Worm (Caenorhabditis elegans) whole organism, young adult: ENCODE data around the gene F41C3.1.

Source experiments
- B0261.1 ChIP-seq: sonication (generic microtip); optimal IDR thresholded peaks from 2 replicates; lab custom pipeline; 2016; ENCODE audit warnings: mild to moderate bottlenecking, missing genetic modification characterization, moderate library complexity, missing compliant biosample characterization
- C17E4.6 ChIP-seq: fragments of 200-800 bp; sonication (Bioruptor generic); IDR thresholded peaks from 2 replicates; pipeline ENCODE4 v1.3.6; 2022; ENCODE audit warnings: missing genetic modification reagents, missing genetic modification characterization, missing compliant biosample characterization
- F23B12.7 ChIP-seq: sonication (generic microtip); optimal IDR thresholded peaks from 2 replicates; lab custom pipeline; 2017; ENCODE audit warnings: missing genetic modification characterization, mild to moderate bottlenecking, missing compliant biosample characterization, antibody characterized with exemption, moderate library complexity; ENCODE audit not compliant: insufficient read depth
- F37B4.10 ChIP-seq: fragments of 200-800 bp; sonication (Bioruptor generic); IDR thresholded peaks from 2 replicates; pipeline ENCODE4 v1.3.6; 2022; ENCODE audit warnings: missing genetic modification characterization, missing compliant biosample characterization
- F52B5.7 ChIP-seq: sonication (generic microtip); optimal IDR thresholded peaks from 2 replicates; lab custom pipeline; 2016; ENCODE audit warnings: mild to moderate bottlenecking, missing genetic modification characterization, missing compliant biosample characterization
- T07F8.4 ChIP-seq: sonication (generic microtip); optimal IDR thresholded peaks from 2 replicates; lab custom pipeline; 2016; ENCODE audit warnings: mild to moderate bottlenecking, missing genetic modification characterization, moderate library complexity, missing compliant biosample characterization
- Y53F4B.3 ChIP-seq: fragments of 200-800 bp; sonication (Bioruptor generic); IDR thresholded peaks from 2 replicates; pipeline ENCODE4 v1.3.6; 2022; ENCODE audit warnings: missing genetic modification reagents, missing genetic modification characterization, missing compliant biosample characterization
- Y53G8AR.9 ChIP-seq: fragments of 200-800 bp; sonication (Bioruptor generic); conservative IDR thresholded peaks from 2 replicates; pipeline ENCODE4 v1.3.6; 2022; ENCODE audit warnings: missing genetic modification reagents, missing genetic modification characterization, missing compliant biosample characterization
- ZK185.1 ChIP-seq: sonication (generic microtip); optimal IDR thresholded peaks from 2 replicates; lab custom pipeline; 2016; ENCODE audit warnings: mild to moderate bottlenecking, missing genetic modification characterization, missing compliant biosample characterization; ENCODE audit not compliant: poor library complexity, severe bottlenecking
- akir-1 ChIP-seq: fragments of 200-800 bp; sonication (Bioruptor generic); optimal IDR thresholded peaks from 2 replicates; lab custom pipeline; 2018; ENCODE audit warnings: mild to moderate bottlenecking, missing genetic modification characterization, moderate library complexity, missing compliant biosample characterization
- ama-1 ChIP-seq, 3 experiments: fragments of 150-350 bp in 1 of 3; sonication (generic microtip) in 2 of 3; optimal IDR thresholded peaks; 2 replicates each; lab custom pipeline; 2014 to 2018; ENCODE audit warnings: missing biosample characterization in 2 of 3, missing genetic modification characterization in 2 of 3, missing genetic modification reagents in 2 of 3
- attf-3 ChIP-seq: fragments of 200-800 bp; sonication (Bioruptor generic); conservative IDR thresholded peaks from 2 replicates; pipeline ENCODE4 v1.3.6; 2022; ENCODE audit warnings: missing genetic modification reagents, missing genetic modification characterization, missing compliant biosample characterization
- ceh-58 ChIP-seq: fragments of 200-800 bp; sonication (Bioruptor generic); IDR thresholded peaks from 2 replicates; pipeline ENCODE4 v1.3.6; 2022; ENCODE audit warnings: missing genetic modification characterization, missing compliant biosample characterization
- chd-7 ChIP-seq: sonication (generic microtip); optimal IDR thresholded peaks from 2 replicates; lab custom pipeline; 2016; ENCODE audit warnings: mild to moderate bottlenecking, missing genetic modification characterization, moderate library complexity, missing compliant biosample characterization
- dpff-1 ChIP-seq: sonication (generic microtip); optimal IDR thresholded peaks from 2 replicates; lab custom pipeline; 2017; ENCODE audit warnings: mild to moderate bottlenecking, missing genetic modification characterization, missing compliant biosample characterization
- efl-1 ChIP-seq: fragments of 150-350 bp; optimal IDR thresholded peaks from 2 replicates; lab custom pipeline; 2014; ENCODE audit warnings: missing biosample characterization, missing genetic modification reagents, missing genetic modification characterization
- ekl-4 ChIP-seq: fragments of 200-800 bp; sonication (Bioruptor generic); IDR thresholded peaks from 2 replicates; pipeline ENCODE4 v1.3.6; 2022; ENCODE audit warnings: missing genetic modification reagents, missing genetic modification characterization, missing compliant biosample characterization
- fkh-3 ChIP-seq: sonication (generic microtip); optimal IDR thresholded peaks from 2 replicates; lab custom pipeline; 2016; ENCODE audit warnings: mild to moderate bottlenecking, missing genetic modification characterization, missing compliant biosample characterization
- hmg-1.2 ChIP-seq: fragments of 200-800 bp; sonication (Bioruptor generic); IDR thresholded peaks from 2 replicates; pipeline ENCODE4 v1.3.6; 2022; ENCODE audit warnings: missing genetic modification reagents, missing genetic modification characterization, missing compliant biosample characterization
- hsf-1 ChIP-seq: fragments of 200-800 bp; sonication (Bioruptor generic); IDR thresholded peaks from 2 replicates; pipeline ENCODE4 v1.3.6; 2022; ENCODE audit warnings: missing genetic modification reagents, missing genetic modification characterization, missing compliant biosample characterization
- lag-1 ChIP-seq: fragments of 200-800 bp; sonication (Bioruptor generic); IDR thresholded peaks from 2 replicates; pipeline ENCODE4 v1.3.6; 2022; ENCODE audit warnings: missing genetic modification reagents, missing genetic modification characterization, missing compliant biosample characterization
- let-526 ChIP-seq: fragments of 200-800 bp; sonication (Bioruptor generic); IDR thresholded peaks from 2 replicates; pipeline ENCODE4 v1.3.6; 2022; ENCODE audit warnings: missing genetic modification reagents, missing genetic modification characterization, missing compliant biosample characterization
- lin-35 ChIP-seq, 3 experiments: fragments of 150-350 bp in 2 of 3; sonication (generic microtip) in 1 of 3; optimal IDR thresholded peaks; 2 replicates each; lab custom pipeline; 2014 to 2018; ENCODE audit warnings: missing biosample characterization in 3 of 3, missing genetic modification characterization in 3 of 3, missing genetic modification reagents in 3 of 3
- lin-54 ChIP-seq: fragments of 200-800 bp; sonication (Bioruptor generic); optimal IDR thresholded peaks from 2 replicates; lab custom pipeline; 2018; ENCODE audit warnings: mild to moderate bottlenecking, missing genetic modification characterization, missing compliant biosample characterization
- madf-3 ChIP-seq: fragments of 200-800 bp; sonication (Bioruptor generic); IDR thresholded peaks from 2 replicates; pipeline ENCODE4 v1.3.6; 2022; ENCODE audit warnings: missing genetic modification reagents, missing genetic modification characterization, missing compliant biosample characterization
- madf-6 ChIP-seq: fragments of 200-800 bp; sonication (Bioruptor generic); IDR thresholded peaks from 2 replicates; pipeline ENCODE4 v1.3.6; 2022; ENCODE audit warnings: missing genetic modification reagents, missing genetic modification characterization, missing compliant biosample characterization
- mcd-1 ChIP-seq: fragments of 200-800 bp; sonication (Bioruptor generic); IDR thresholded peaks from 2 replicates; pipeline ENCODE4 v1.3.6; 2022; ENCODE audit warnings: missing genetic modification reagents, missing genetic modification characterization, missing compliant biosample characterization
- mxl-1 ChIP-seq: sonication (generic microtip); optimal IDR thresholded peaks from 2 replicates; lab custom pipeline; 2016; ENCODE audit warnings: missing genetic modification characterization, missing compliant biosample characterization
- nfya-1 ChIP-seq: sonication (generic microtip); optimal IDR thresholded peaks from 2 replicates; lab custom pipeline; 2017; ENCODE audit warnings: antibody characterized with exemption, missing compliant biosample characterization, missing genetic modification characterization, borderline replicate concordance; ENCODE audit not compliant: insufficient read depth
- nhr-120 ChIP-seq: fragments of 200-800 bp; sonication (Bioruptor generic); IDR thresholded peaks from 2 replicates; pipeline ENCODE4 v1.3.6; 2022; ENCODE audit warnings: missing genetic modification characterization, missing compliant biosample characterization
- nhr-27 ChIP-seq: fragments of 200-800 bp; sonication (Bioruptor generic); optimal IDR thresholded peaks from 2 replicates; lab custom pipeline; 2018; ENCODE audit warnings: mild to moderate bottlenecking, missing genetic modification characterization, moderate library complexity, missing compliant biosample characterization
- pha-4 ChIP-seq: fragments of 150-350 bp; sonication (generic microtip); optimal IDR thresholded peaks from 2 replicates; lab custom pipeline; 2014; ENCODE audit warnings: missing biosample characterization, missing genetic modification reagents, missing genetic modification characterization
- rcor-1 ChIP-seq: fragments of 200-800 bp; sonication (Bioruptor generic); IDR thresholded peaks from 2 replicates; pipeline ENCODE4 v1.3.6; 2022; ENCODE audit warnings: missing genetic modification reagents, missing genetic modification characterization, missing compliant biosample characterization
- rec-8 ChIP-seq, 2 experiments: sonication (generic microtip); optimal IDR thresholded peaks; 2 replicates each; lab custom pipeline; 2016; ENCODE audit warnings: mild to moderate bottlenecking in 2 of 2, missing genetic modification characterization in 2 of 2, missing genetic modification reagents in 2 of 2, missing genotype in 2 of 2, missing biosample characterization in 1 of 2, missing compliant biosample characterization in 1 of 2, moderate library complexity in 1 of 2
- rpc-1 ChIP-seq, 2 experiments: fragments of 150-350 bp in 1 of 2; sonication (generic microtip) in 1 of 2; optimal IDR thresholded peaks; 2 replicates each; lab custom pipeline; 2014 to 2018; ENCODE audit warnings: missing biosample characterization in 1 of 2, missing genetic modification characterization in 1 of 2, missing genetic modification reagents in 1 of 2, missing genotype in 1 of 2
- sdz-38 ChIP-seq: sonication (generic microtip); optimal IDR thresholded peaks from 2 replicates; lab custom pipeline; 2016; ENCODE audit warnings: missing genotype, missing genetic modification characterization, missing compliant biosample characterization
- snpc-1.1 ChIP-seq: sonication (generic microtip); optimal IDR thresholded peaks from 2 replicates; lab custom pipeline; 2017; ENCODE audit warnings: missing genetic modification characterization, mild to moderate bottlenecking, missing compliant biosample characterization, antibody characterized with exemption, moderate library complexity, missing genotype, missing genetic modification reagents; ENCODE audit not compliant: insufficient read depth
- snpc-4 ChIP-seq, 5 experiments: fragments of 150-350 bp in 1 of 5; sonication (generic microtip) in 4 of 5; optimal IDR thresholded peaks; 2 replicates each; lab custom pipeline; 2014 to 2018; ENCODE audit warnings: missing genetic modification characterization in 5 of 5, missing biosample characterization in 3 of 5, antibody characterized with exemption in 2 of 5, mild to moderate bottlenecking in 2 of 5, missing compliant biosample characterization in 2 of 5, missing genotype in 2 of 5, moderate library complexity in 2 of 5, missing genetic modification reagents in 1 of 5
- tbp1 ChIP-seq: fragments of 200-800 bp; sonication (Bioruptor generic); optimal IDR thresholded peaks from 2 replicates; lab custom pipeline; 2018; ENCODE audit warnings: mild to moderate bottlenecking, missing genetic modification characterization, missing compliant biosample characterization
- unc-130 ChIP-seq: sonication (generic microtip); optimal IDR thresholded peaks from 2 replicates; lab custom pipeline; 2016; ENCODE audit warnings: missing genetic modification reagents, missing genetic modification characterization, missing compliant biosample characterization
- zim-3 ChIP-seq: sonication (generic microtip); optimal IDR thresholded peaks from 2 replicates; lab custom pipeline; 2017; ENCODE audit warnings: mild to moderate bottlenecking, missing genetic modification characterization, moderate library complexity, missing compliant biosample characterization
- ztf-22 ChIP-seq: fragments of 200-800 bp; sonication (Bioruptor generic); optimal IDR thresholded peaks from 2 replicates; lab custom pipeline; 2018; ENCODE audit warnings: mild to moderate bottlenecking, missing genetic modification characterization, moderate library complexity, missing compliant biosample characterization
- ztf-25 ChIP-seq: fragments of 200-800 bp; sonication (Bioruptor generic); IDR thresholded peaks from 2 replicates; pipeline ENCODE4 v1.3.6; 2022; ENCODE audit warnings: missing genetic modification reagents, missing genetic modification characterization, missing compliant biosample characterization

Gene F41C3.1

ce11 chrII:4789835-4790343 is 37.8 kb downstream of the F41C3.1 start, which contains the start of gene F26G1.15:
Gene F26G1.15, plus strand, starts transcription at chrII:4790293.
- TF ChIP-seq T07F8.4 (tag; lab: Kevin White, UChicago) (no peak), ama-1 (optimal IDR thresholded peaks at IDR 0.05; lab: Kevin White, UChicago) (no peak), ama-1 (GFP tag; optimal IDR thresholded peaks at IDR 0.05; lab: Kevin White, UChicago) (no peak), ZK185.1 (tag; lab: Kevin White, UChicago) (no peak), ztf-25 (GFP tag; lab: Robert Waterston, UW) (no peak), ztf-22 (GFP tag; lab: Kevin White, UChicago) (no peak), rpc-1 (optimal IDR thresholded peaks at IDR 0.05; lab: Kevin White, UChicago) (no peak), rpc-1 (tag; optimal IDR thresholded peaks at IDR 0.05; lab: Kevin White, UChicago) (no peak), Y53G8AR.9 (no peak), rcor-1 (no peak), ceh-58 (GFP tag; lab: Robert Waterston, UW) (no peak), F37B4.10 (GFP tag; lab: Robert Waterston, UW) (no peak), akir-1 (GFP tag; lab: Kevin White, UChicago) (no peak)
- TF ChIP-seq, all 124 proteins: peak for 0

ce11 chrII:4790687-4791086 is 38.6 kb downstream of the F41C3.1 start:
- no peak for TF ChIP-seq snpc-1.1 (tag; lab: Kevin White, UChicago)
- TF ChIP-seq attf-3: peak; percentile 85
- TF ChIP-seq, all 124 proteins: peak for 1

- TF ChIP-seq Y53F4B.3 (GFP tag; lab: Robert Waterston, UW): no peak
- peak; percentile 2 for TF ChIP-seq F23B12.7 (tag; lab: Kevin White, UChicago)
- TF ChIP-seq mcd-1 (GFP tag; lab: Robert Waterston, UW): peak; percentile 70
- no peak for TF ChIP-seq nfya-1 (tag; lab: Kevin White, UChicago)
- no peak for TF ChIP-seq nhr-27 (tag; lab: Kevin White, UChicago)
- no peak for TF ChIP-seq lag-1 (GFP tag; lab: Robert Waterston, UW)
- peak; percentile 81 for TF ChIP-seq unc-130 (GFP tag; lab: Kevin White, UChicago)
- TF ChIP-seq lin-35 (GFP tag; optimal IDR thresholded peaks at IDR 0.05; lab: Kevin White, UChicago): peak in 1 of 3 experiments; percentile 86
- TF ChIP-seq ekl-4 (GFP tag; lab: Robert Waterston, UW): no peak
- no peak for TF ChIP-seq F52B5.7 (tag; lab: Kevin White, UChicago)
- no peak for TF ChIP-seq B0261.1 (tag; lab: Kevin White, UChicago)
- no peak for TF ChIP-seq pha-4
- TF ChIP-seq F37B4.10 (GFP tag; lab: Robert Waterston, UW): no peak
- TF ChIP-seq mxl-1: no peak
- peak; percentile 68 for TF ChIP-seq madf-6
- TF ChIP-seq dpff-1: no peak
- peak; percentile 27; the same call in 1 of the 2 replicates for TF ChIP-seq hmg-1.2 (GFP tag; lab: Robert Waterston, UW)
- TF ChIP-seq snpc-4 (GFP tag; optimal IDR thresholded peaks at IDR 0.05; lab: Kevin White, UChicago): no peak
- TF ChIP-seq snpc-4 (tag; optimal IDR thresholded peaks at IDR 0.05; lab: Kevin White, UChicago): peak in 1 of 4 experiments; percentile 25
- TF ChIP-seq chd-7: no peak
- no peak for TF ChIP-seq sdz-38 (tag; lab: Kevin White, UChicago)
- TF ChIP-seq nhr-120 (GFP tag; lab: Robert Waterston, UW): no peak
- no peak for TF ChIP-seq fkh-3 (tag; lab: Kevin White, UChicago)
- TF ChIP-seq tbp1: no peak
- no peak for TF ChIP-seq madf-3 (GFP tag; lab: Robert Waterston, UW)
- no peak for TF ChIP-seq hsf-1 (GFP tag; lab: Robert Waterston, UW)
- TF ChIP-seq zim-3: no peak
- TF ChIP-seq efl-1 (GFP tag; lab: Kevin White, UChicago): peak; percentile 59
- no peak for TF ChIP-seq let-526 (GFP tag; lab: Robert Waterston, UW)
- no peak for TF ChIP-seq C17E4.6 (GFP tag; lab: Robert Waterston, UW)
- TF ChIP-seq lin-54 (GFP tag; lab: Kevin White, UChicago): peak; percentile 82
- peak; percentile 49 to 82 for TF ChIP-seq rec-8 (tag; optimal IDR thresholded peaks at IDR 0.05; lab: Kevin White, UChicago)
These were observed 39.2 kb downstream of the F41C3.1 start, which contains the start of gene F26G1.1 for ce11 chrII:4791272-4791671. Gene F26G1.1, plus strand, starts transcription at chrII:4791618.
